Worm (Caenorhabditis elegans) whole organism, late embryonic: ENCODE measurements around the gene srh-22.

Source experiments
- ahr-1 ChIP-seq: sonication (generic microtip); optimal IDR thresholded peaks from 2 replicates; lab custom pipeline; 2016; ENCODE audit warnings: missing genetic modification characterization, missing compliant biosample characterization
- ceh-30 ChIP-seq: fragments of 150-350 bp; optimal IDR thresholded peaks from 2 replicates; lab custom pipeline; 2014; ENCODE audit warnings: missing biosample characterization, missing genetic modification characterization
- eyg-1 ChIP-seq: sonication (generic microtip); optimal IDR thresholded peaks from 2 replicates; lab custom pipeline; 2016; ENCODE audit warnings: missing genotype, missing genetic modification characterization, missing compliant biosample characterization
- hlh-6 ChIP-seq: sonication (generic microtip); optimal IDR thresholded peaks from 2 replicates; lab custom pipeline; 2016; ENCODE audit warnings: missing genotype, missing genetic modification characterization, missing compliant biosample characterization
- pha-2 ChIP-seq: sonication (generic microtip); optimal IDR thresholded peaks from 2 replicates; lab custom pipeline; 2017; ENCODE audit warnings: mild to moderate bottlenecking, missing genetic modification characterization, missing compliant biosample characterization
- pqm-1 ChIP-seq: sonication (generic microtip); optimal IDR thresholded peaks from 2 replicates; lab custom pipeline; 2016; ENCODE audit warnings: missing genetic modification characterization, missing compliant biosample characterization
- syd-9 ChIP-seq: sonication (generic microtip); optimal IDR thresholded peaks from 2 replicates; lab custom pipeline; 2016; ENCODE audit warnings: mild to moderate bottlenecking, missing genetic modification characterization, moderate library complexity, missing compliant biosample characterization

DNA sequence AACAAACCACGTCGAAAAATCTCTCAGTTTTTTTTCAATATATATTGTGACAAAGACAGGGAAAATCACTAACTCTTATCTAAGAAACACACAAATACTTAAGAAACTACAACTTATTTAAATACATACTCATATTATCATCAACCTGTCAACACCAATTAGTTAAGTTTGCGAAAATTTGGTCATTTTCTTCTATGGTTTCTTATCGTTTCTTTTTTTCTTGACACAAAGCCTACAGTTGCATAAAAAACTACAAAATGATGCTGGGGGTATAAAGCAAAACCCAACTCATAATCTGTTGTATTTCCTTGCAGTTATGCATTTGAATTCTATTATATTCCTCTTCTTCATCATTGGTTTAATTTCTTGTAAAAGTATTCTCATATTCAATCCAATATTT is 21.1 kb upstream of the srh-22 start, which contains the start of gene ugt-67:
- no peak for TF ChIP-seq ahr-1 (tag; lab: Kevin White, UChicago)
- TF ChIP-seq hlh-6, result no peak
- no peak for TF ChIP-seq syd-9 (tag; lab: Kevin White, UChicago)
- TF ChIP-seq pha-2 (tag; lab: Kevin White, UChicago), result no peak
- TF ChIP-seq pqm-1 (tag; lab: Kevin White, UChicago), result no peak
- no peak for TF ChIP-seq eyg-1
- TF ChIP-seq ceh-30 (tag; lab: Kevin White, UChicago), result no peak
